Worm (Caenorhabditis elegans) whole organism, mixed stage, embryonic: Measurements from ENCODE around the gene picd-1.

Experiments used
- blmp-1 ChIP-seq: fragments of 150-350 bp; optimal IDR thresholded peaks from 2 replicates; lab custom pipeline; 2014; ENCODE audit warnings: missing biosample characterization, missing genetic modification characterization
- elt-3 ChIP-seq: fragments of 150-350 bp; optimal IDR thresholded peaks from 2 replicates; lab custom pipeline; 2014; ENCODE audit warnings: missing biosample characterization, missing genetic modification characterization
- lin-32 ChIP-seq: fragments of 200-800 bp; sonication (Bioruptor generic); optimal IDR thresholded peaks from 2 replicates; lab custom pipeline; 2018; ENCODE audit warnings: mild to moderate bottlenecking, missing genetic modification characterization, missing compliant biosample characterization
- mab-5 ChIP-seq: fragments of 150-350 bp; optimal IDR thresholded peaks from 2 replicates; lab custom pipeline; 2014; ENCODE audit warnings: missing biosample characterization, missing genetic modification characterization
- snpc-4 ChIP-seq: fragments of 150-350 bp; optimal IDR thresholded peaks from 2 replicates; lab custom pipeline; 2014; ENCODE audit warnings: missing biosample characterization, missing genetic modification characterization

DNA sequence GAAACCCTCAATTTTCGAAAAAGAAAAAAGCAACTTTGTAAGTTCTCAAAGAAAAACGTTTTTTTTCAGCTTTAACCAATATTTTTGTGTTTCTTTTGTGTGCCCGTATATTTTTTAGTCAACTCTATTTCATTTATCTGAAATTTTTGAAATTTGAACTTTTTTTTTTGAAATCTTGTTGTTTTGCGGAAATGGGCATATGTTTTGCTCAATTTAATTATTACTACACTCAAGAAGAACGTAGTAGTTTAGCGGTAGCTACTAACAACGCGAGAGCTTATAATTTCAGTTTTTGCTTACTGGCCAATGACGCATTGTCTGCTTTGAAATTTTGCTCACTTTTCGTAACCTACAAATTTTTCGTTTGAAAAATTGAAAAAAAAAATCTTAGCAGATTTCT lies 40.2 kb downstream of the picd-1 start, which contains the start of gene srh-82:
- no peak for TF ChIP-seq snpc-4 (tag; lab: Kevin White, UChicago)
- TF ChIP-seq mab-5 (tag; lab: Kevin White, UChicago), result no peak
- no peak for TF ChIP-seq elt-3 (tag; lab: Kevin White, UChicago)
- TF ChIP-seq blmp-1 (tag; lab: Kevin White, UChicago), result no peak
- no peak for TF ChIP-seq lin-32 (GFP tag; lab: Kevin White, UChicago)
